Fruit fly (Drosophila melanogaster): ENCODE measurements around the gene park.

- TF ChIP-seq CG8478 (optimal IDR thresholded peaks at IDR 0.05) (no peak), CTCF (optimal IDR thresholded peaks at IDR 0.05) (no peak)
Measured at dm6 chr3L:21209921-21210532, 13.4 kb upstream of the park start, which contains the start of the genes CG10510 and CG10508.
